Fruit fly (Drosophila melanogaster) whole organism, wandering third instar larva: ENCODE measurements around the gene CG17177.

Experiments
- Abd-B ChIP-seq: fragments of >200 bp; optimal IDR thresholded peaks from 2 replicates; lab custom pipeline; 2017; ENCODE audit warnings: missing biosample characterization, missing genetic modification characterization
- CG32264 ChIP-seq: fragments of 200-800 bp; sonication (Bioruptor generic); optimal IDR thresholded peaks from 2 replicates; lab custom pipeline; 2016; ENCODE audit warnings: missing biosample characterization, missing genetic modification characterization
- CG9705 ChIP-seq: fragments of 200-800 bp; sonication (Bioruptor generic); optimal IDR thresholded peaks from 2 replicates; lab custom pipeline; 2018; ENCODE audit warnings: missing biosample characterization, mild to moderate bottlenecking, missing genetic modification characterization
- CrebA ChIP-seq: fragments of 200-800 bp; sonication (Bioruptor generic); optimal IDR thresholded peaks from 2 replicates; lab custom pipeline; 2016; ENCODE audit warnings: missing biosample characterization, mild to moderate bottlenecking, missing genetic modification characterization, borderline replicate concordance
- Dfd ChIP-seq: fragments of >200 bp; optimal IDR thresholded peaks from 2 replicates; lab custom pipeline; 2017; ENCODE audit warnings: missing biosample characterization, missing genetic modification characterization
- Dif ChIP-seq: fragments of 200-275, 200-300 bp; sonication (Bioruptor generic); optimal IDR thresholded peaks from 2 replicates; lab custom pipeline; 2018; ENCODE audit warnings: missing biosample characterization, missing genetic modification characterization; ENCODE audit not compliant: partially characterized antibody
- GATAd ChIP-seq: sonication (Bioruptor generic); optimal IDR thresholded peaks from 2 replicates; lab custom pipeline; 2016; ENCODE audit warnings: missing biosample characterization, missing genetic modification characterization
- HLH106 ChIP-seq: fragments of 200-800 bp; optimal IDR thresholded peaks from 3 replicates; lab custom pipeline; 2019; ENCODE audit warnings: missing biosample characterization, mild to moderate bottlenecking, missing genetic modification characterization, moderate library complexity
- Hnf4 ChIP-seq: fragments of 200-800 bp; sonication (Bioruptor generic); optimal IDR thresholded peaks from 2 replicates; lab custom pipeline; 2016; ENCODE audit warnings: missing biosample characterization, mild to moderate bottlenecking, missing genetic modification characterization
- Hr78 ChIP-seq: fragments of >200 bp; optimal IDR thresholded peaks from 2 replicates; lab custom pipeline; 2017; ENCODE audit warnings: missing biosample characterization, missing genetic modification characterization
- Hr83 ChIP-seq: fragments of 200-300 bp; sonication (Bioruptor generic); optimal IDR thresholded peaks from 2 replicates; lab custom pipeline; 2016; ENCODE audit warnings: missing biosample characterization, mild to moderate bottlenecking, missing genetic modification characterization, moderate library complexity; ENCODE audit not compliant: poor library complexity, severe bottlenecking
- Jra ChIP-seq: sonication (Bioruptor generic); optimal IDR thresholded peaks from 2 replicates; lab custom pipeline; 2016; ENCODE audit warnings: missing biosample characterization, missing genetic modification characterization
- Mio ChIP-seq: sonication (Bioruptor generic); optimal IDR thresholded peaks from 2 replicates; lab custom pipeline; 2016; ENCODE audit warnings: missing biosample characterization, missing genetic modification characterization
- Myc ChIP-seq: fragments of >200 bp; optimal IDR thresholded peaks from 2 replicates; lab custom pipeline; 2017
- N ChIP-seq: fragments of >200 bp; optimal IDR thresholded peaks from 2 replicates; lab custom pipeline; 2018; ENCODE audit warnings: missing biosample characterization, missing external identifiers, missing genetic modification characterization
- OdsH ChIP-seq: fragments of 200-800 bp; sonication (Bioruptor generic); optimal IDR thresholded peaks from 2 replicates; lab custom pipeline; 2016; ENCODE audit warnings: missing biosample characterization, mild to moderate bottlenecking, missing genetic modification characterization
- Rel ChIP-seq, 2 experiments: fragments of 200-800 bp; sonication (Bioruptor generic) in 1 of 2; optimal IDR thresholded peaks; 2 replicates in 1 of 2; 3 replicates in 1 of 2; lab custom pipeline; 2016 to 2019; ENCODE audit warnings: mild to moderate bottlenecking in 2 of 2, missing biosample characterization in 2 of 2, missing genetic modification characterization in 2 of 2, moderate library complexity in 1 of 2
- Sp1 ChIP-seq: fragments of 200-800 bp; sonication (Bioruptor generic); optimal IDR thresholded peaks from 3 replicates; lab custom pipeline; 2019; ENCODE audit warnings: missing biosample characterization, mild to moderate bottlenecking, missing genetic modification characterization, moderate library complexity
- Vsx2 ChIP-seq: fragments of 200-300, 225-300 bp; sonication (Bioruptor generic); optimal IDR thresholded peaks from 2 replicates; lab custom pipeline; 2018; ENCODE audit warnings: missing biosample characterization, missing genetic modification characterization; ENCODE audit not compliant: partially characterized antibody
- br ChIP-seq: fragments of 200-800 bp; sonication (Bioruptor generic); optimal IDR thresholded peaks from 2 replicates; lab custom pipeline; 2016; ENCODE audit warnings: missing biosample characterization, missing genetic modification characterization
- brk ChIP-seq: fragments of 200-800 bp; sonication (Bioruptor generic); optimal IDR thresholded peaks from 2 replicates; lab custom pipeline; 2016; ENCODE audit warnings: missing biosample characterization, mild to moderate bottlenecking, missing genetic modification characterization
- dl ChIP-seq, 2 experiments: fragments of 175-275, 200-275 bp in 1 of 2; fragments of 200-275 bp in 1 of 2; sonication (Bioruptor generic); optimal IDR thresholded peaks; lab custom pipeline; 2018; ENCODE audit warnings: mild to moderate bottlenecking in 2 of 2, missing biosample characterization in 2 of 2, missing genetic modification characterization in 2 of 2, moderate library complexity in 2 of 2; ENCODE audit not compliant: partially characterized antibody in 2 of 2, insufficient read depth in 1 of 2
- dmrt93B ChIP-seq: fragments of 200-800 bp; sonication (Bioruptor generic); optimal IDR thresholded peaks from 2 replicates; lab custom pipeline; 2018; ENCODE audit warnings: missing biosample characterization, mild to moderate bottlenecking, missing genetic modification characterization
- dsf ChIP-seq: sonication (Bioruptor generic); optimal IDR thresholded peaks from 2 replicates; lab custom pipeline; 2016; ENCODE audit warnings: missing biosample characterization, missing genetic modification characterization, borderline replicate concordance
- ey ChIP-seq: fragments of 200-800 bp; sonication (Bioruptor generic); optimal IDR thresholded peaks from 2 replicates; lab custom pipeline; 2016; ENCODE audit warnings: missing biosample characterization, missing genetic modification characterization
- foxo ChIP-seq, 2 experiments: fragments of 200-800 bp; sonication (Bioruptor generic); optimal IDR thresholded peaks; 2 replicates in 1 of 2; 3 replicates in 1 of 2; lab custom pipeline; 2016 to 2017; ENCODE audit warnings: missing biosample characterization in 2 of 2, missing genetic modification characterization in 2 of 2
- fru ChIP-seq: fragments of 200-800 bp; sonication (Bioruptor generic); optimal IDR thresholded peaks from 3 replicates; lab custom pipeline; 2016; ENCODE audit warnings: missing biosample characterization, mild to moderate bottlenecking, missing genetic modification characterization
- h ChIP-seq: fragments of 200-800 bp; sonication (Bioruptor generic); optimal IDR thresholded peaks from 3 replicates; lab custom pipeline; 2016; ENCODE audit warnings: missing biosample characterization, mild to moderate bottlenecking, missing genetic modification characterization
- jim ChIP-seq: fragments of 175-275, 200-325 bp; sonication (Bioruptor generic); optimal IDR thresholded peaks from 2 replicates; lab custom pipeline; 2016; ENCODE audit warnings: missing biosample characterization, mild to moderate bottlenecking, missing genetic modification characterization
- lola ChIP-seq: fragments of >200 bp; optimal IDR thresholded peaks from 2 replicates; lab custom pipeline; 2017; ENCODE audit warnings: missing biosample characterization, missing genetic modification characterization
- pan ChIP-seq: fragments of >200 bp; optimal IDR thresholded peaks from 2 replicates; lab custom pipeline; 2017
- psq ChIP-seq: fragments of 200-800 bp; sonication (Bioruptor generic); optimal IDR thresholded peaks from 3 replicates; lab custom pipeline; 2017; ENCODE audit warnings: missing biosample characterization, mild to moderate bottlenecking, missing genetic modification characterization, moderate library complexity
- rgr ChIP-seq: fragments of 200-800 bp; sonication (Bioruptor generic); optimal IDR thresholded peaks from 3 replicates; lab custom pipeline; 2016; ENCODE audit warnings: missing biosample characterization, mild to moderate bottlenecking, missing genetic modification characterization
- sage ChIP-seq: fragments of 200-800 bp; sonication (Bioruptor generic); optimal IDR thresholded peaks from 2 replicates; lab custom pipeline; 2016; ENCODE audit warnings: missing biosample characterization, mild to moderate bottlenecking, missing genetic modification characterization
- sv ChIP-seq: fragments of 200-800 bp; sonication (Bioruptor generic); optimal IDR thresholded peaks from 3 replicates; lab custom pipeline; 2016; ENCODE audit warnings: missing biosample characterization, missing genetic modification characterization
- tai ChIP-seq: sonication (Bioruptor generic); optimal IDR thresholded peaks from 2 replicates; lab custom pipeline; 2016; ENCODE audit warnings: missing biosample characterization, missing genetic modification characterization
- usp ChIP-seq: fragments of >200 bp; optimal IDR thresholded peaks from 2 replicates; lab custom pipeline; 2017; ENCODE audit warnings: missing biosample characterization, missing genetic modification characterization
- woc ChIP-seq: sonication (Bioruptor generic); optimal IDR thresholded peaks from 2 replicates; lab custom pipeline; 2016; ENCODE audit warnings: missing biosample characterization, mild to moderate bottlenecking, missing genetic modification characterization

Gene CG17177

DNA sequence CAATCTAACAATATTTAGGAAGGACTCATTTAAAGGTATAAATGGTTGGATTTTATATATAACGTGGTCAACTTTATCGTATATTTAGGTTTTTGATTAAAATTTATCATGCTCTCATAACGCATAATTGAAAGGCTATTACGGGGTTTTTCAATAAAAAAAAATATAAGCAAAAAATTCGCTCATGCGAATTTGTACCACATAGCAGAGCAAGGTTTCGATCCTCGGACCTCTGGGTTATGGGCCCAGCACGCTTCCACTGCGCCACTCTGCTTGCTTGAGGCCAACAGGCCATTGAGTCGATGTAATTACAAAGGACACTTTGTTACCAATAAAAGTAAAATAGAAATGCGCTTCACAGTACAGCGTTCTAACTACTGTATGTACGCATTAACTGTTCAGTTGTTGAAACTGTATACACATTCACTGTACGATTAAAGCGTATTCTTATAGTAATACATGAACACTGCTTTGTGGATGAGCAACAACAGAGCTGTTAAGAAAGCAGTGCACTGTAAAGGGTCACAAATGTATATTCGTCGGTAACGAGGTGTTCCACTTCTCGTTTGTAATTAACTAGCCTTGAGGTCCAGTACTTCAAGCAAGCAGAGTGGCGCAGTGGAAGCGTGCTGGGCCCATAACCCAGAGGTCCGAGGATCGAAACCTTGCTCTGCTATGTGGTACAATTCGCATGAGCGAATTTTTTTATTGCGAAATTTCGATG lies 27.6 kb downstream of the CG17177 start:
- TF ChIP-seq brk (no peak), Sp1 (GFP tag; lab: Kevin White, UChicago) (no peak), CrebA (no peak), tai (GFP tag; lab: Kevin White, UChicago) (no peak), dl (GFP tag; optimal IDR thresholded peaks at IDR 0.05; lab: Kevin White, UChicago; ENCODE audit: insufficient read depth in 1 of 2, partially characterized antibody in 2 of 2) (no peak), Mio (no peak), CG32264 (GFP tag; lab: Kevin White, UChicago) (no peak), pan (lab: Kevin White, UChicago) (no peak), jim (GFP tag; lab: Kevin White, UChicago) (no peak), br (GFP tag; lab: Kevin White, UChicago) (no peak), dmrt93B (GFP tag; lab: Kevin White, UChicago) (no peak), sage (GFP tag; lab: Kevin White, UChicago) (no peak), fru (GFP tag; lab: Kevin White, UChicago) (peak; percentile 0), GATAd (GFP tag; lab: Kevin White, UChicago) (no peak), Myc (lab: Kevin White, UChicago) (peak; percentile 61), psq (GFP tag; lab: Kevin White, UChicago) (no peak), foxo (GFP tag; optimal IDR thresholded peaks at IDR 0.05; lab: Kevin White, UChicago) (no peak), sv (GFP tag; lab: Kevin White, UChicago) (no peak), N (peak; percentile 90), h (GFP tag; lab: Kevin White, UChicago) (no peak), ey (GFP tag; lab: Kevin White, UChicago) (no peak), dsf (GFP tag; lab: Kevin White, UChicago) (no peak), Vsx2 (no peak), Dif (GFP tag; lab: Kevin White, UChicago) (no peak), Jra (GFP tag; lab: Kevin White, UChicago) (peak; percentile 13), Hr78 (GFP tag; lab: Kevin White, UChicago) (peak; percentile 28), usp (GFP tag; lab: Kevin White, UChicago) (no peak), woc (GFP tag; lab: Kevin White, UChicago) (no peak), Rel (GFP tag; optimal IDR thresholded peaks at IDR 0.05; lab: Kevin White, UChicago) (no peak), Rel (tag; optimal IDR thresholded peaks at IDR 0.05; lab: Kevin White, UChicago) (peak; percentile 5), Dfd (no peak), Hnf4 (GFP tag; lab: Kevin White, UChicago) (no peak), Hr83 (GFP tag; lab: Kevin White, UChicago) (no peak), lola (GFP tag; lab: Kevin White, UChicago) (no peak), OdsH (GFP tag; lab: Kevin White, UChicago) (no peak), HLH106 (tag; lab: Kevin White, UChicago) (no peak), Abd-B (GFP tag; lab: Kevin White, UChicago) (no peak), CG9705 (no peak), rgr (no peak)

- peak; percentile 32 for TF ChIP-seq psq (GFP tag; lab: Kevin White, UChicago)
- TF ChIP-seq Dif (GFP tag; lab: Kevin White, UChicago) = no peak
- TF ChIP-seq usp (GFP tag; lab: Kevin White, UChicago) = no peak
- no peak for TF ChIP-seq N
- TF ChIP-seq Hnf4 (GFP tag; lab: Kevin White, UChicago) = peak; percentile 48
- no peak for TF ChIP-seq Dfd
- TF ChIP-seq foxo (GFP tag; optimal IDR thresholded peaks at IDR 0.05; lab: Kevin White, UChicago) = peak in 1 of 2 experiments; percentile 36
- peak; percentile 12 for TF ChIP-seq Sp1 (GFP tag; lab: Kevin White, UChicago)
- TF ChIP-seq h (GFP tag; lab: Kevin White, UChicago) = peak; percentile 57
- TF ChIP-seq tai (GFP tag; lab: Kevin White, UChicago) = no peak
- TF ChIP-seq fru (GFP tag; lab: Kevin White, UChicago) = peak; percentile 45
- no peak for TF ChIP-seq sv (GFP tag; lab: Kevin White, UChicago)
- TF ChIP-seq Mio = peak; percentile 22
- no peak for TF ChIP-seq dl (GFP tag; optimal IDR thresholded peaks at IDR 0.05; lab: Kevin White, UChicago; ENCODE audit: insufficient read depth in 1 of 2, partially characterized antibody in 2 of 2)
- TF ChIP-seq CG9705 = peak; percentile 23
- TF ChIP-seq HLH106 (tag; lab: Kevin White, UChicago) = peak; percentile 27
- no peak for TF ChIP-seq brk
- TF ChIP-seq sage (GFP tag; lab: Kevin White, UChicago) = no peak
- TF ChIP-seq br (GFP tag; lab: Kevin White, UChicago) = peak; percentile 62
- no peak for TF ChIP-seq lola (GFP tag; lab: Kevin White, UChicago)
- no peak for TF ChIP-seq Myc (lab: Kevin White, UChicago)
- TF ChIP-seq OdsH (GFP tag; lab: Kevin White, UChicago) = peak; percentile 28
- TF ChIP-seq dmrt93B (GFP tag; lab: Kevin White, UChicago) = no peak
- TF ChIP-seq CG32264 (GFP tag; lab: Kevin White, UChicago) = no peak
- TF ChIP-seq Hr78 (GFP tag; lab: Kevin White, UChicago) = no peak
- TF ChIP-seq CrebA = no peak
- peak; percentile 59 for TF ChIP-seq rgr
- no peak for TF ChIP-seq Rel (GFP tag; optimal IDR thresholded peaks at IDR 0.05; lab: Kevin White, UChicago)
- TF ChIP-seq Rel (tag; optimal IDR thresholded peaks at IDR 0.05; lab: Kevin White, UChicago) = no peak
- no peak for TF ChIP-seq pan (lab: Kevin White, UChicago)
- no peak for TF ChIP-seq Abd-B (GFP tag; lab: Kevin White, UChicago)
- TF ChIP-seq Vsx2 = no peak
- peak; percentile 12 for TF ChIP-seq ey (GFP tag; lab: Kevin White, UChicago)
- TF ChIP-seq woc (GFP tag; lab: Kevin White, UChicago) = no peak
- no peak for TF ChIP-seq GATAd (GFP tag; lab: Kevin White, UChicago)
- peak; percentile 58 for TF ChIP-seq Jra (GFP tag; lab: Kevin White, UChicago)
- peak; percentile 30 for TF ChIP-seq jim (GFP tag; lab: Kevin White, UChicago)
- TF ChIP-seq dsf (GFP tag; lab: Kevin White, UChicago) = no peak
Measured at dm6 chr3L:14672387-14673110, 28.9 kb downstream of the CG17177 start, which contains the start of the genes CG43121 and ome. Gene CG43121 (minus strand): TSS chr3L:14672437. Gene ome (plus strand): TSS chr3L:14672839.
